Fruit fly (Drosophila melanogaster): Measurements from ENCODE around the gene EloA.

Gene EloA

dm6 chr3R:23226521-23227039 lies 24.8 kb upstream of the EloA start, which contains the start of gene cnc (continued):
- peak; percentile 41 for TF ChIP-seq repo (GFP tag; optimal IDR thresholded peaks at IDR 0.05)
- TF ChIP-seq salm (tag; optimal IDR thresholded peaks at IDR 0.05): peak; percentile 15
- no peak for TF ChIP-seq CG1603 (tag; optimal IDR thresholded peaks at IDR 0.05)
- TF ChIP-seq CG42726 (GFP tag; IDR thresholded peaks at IDR 0.05; ENCODE audit: partially characterized antibody): no peak
- peak; percentile 19; the same call in 1 of the 2 replicates for TF ChIP-seq hbn (GFP tag; IDR thresholded peaks at IDR 0.05; ENCODE audit: partially characterized antibody)
- TF ChIP-seq ci (GFP tag; IDR thresholded peaks at IDR 0.05): no peak; the same call in 1 of the 3 replicates
- TF ChIP-seq kay (GFP tag; optimal IDR thresholded peaks at IDR 0.05): no peak
- TF ChIP-seq gt (GFP tag; IDR thresholded peaks at IDR 0.05): no peak
- no peak for TF ChIP-seq HLH54F (GFP tag; optimal IDR thresholded peaks at IDR 0.05)
- no peak for TF ChIP-seq Bdp1 (GFP tag; optimal IDR thresholded peaks at IDR 0.05)
- no peak for TF ChIP-seq CkIIα-i1 (GFP tag; IDR thresholded peaks at IDR 0.05)
- TF ChIP-seq ken (GFP tag; IDR thresholded peaks at IDR 0.05): no peak
- no peak for TF ChIP-seq CG14860 (GFP tag; IDR thresholded peaks at IDR 0.05; ENCODE audit: partially characterized antibody)
- TF ChIP-seq CG4730 (GFP tag; IDR thresholded peaks at IDR 0.05): no peak
- no peak for TF ChIP-seq Oaz (GFP tag; IDR thresholded peaks at IDR 0.05)
- TF ChIP-seq CG11695 (GFP tag; IDR thresholded peaks at IDR 0.05): peak; percentile 57; the same call in 1 of the 3 replicates
- TF ChIP-seq gfzf (GFP tag; optimal IDR thresholded peaks at IDR 0.05): no peak
- TF ChIP-seq gro (GFP tag; optimal IDR thresholded peaks at IDR 0.05): peak; percentile 47
- TF ChIP-seq mirr (GFP tag; optimal IDR thresholded peaks at IDR 0.05): peak; percentile 69
- peak; percentile 55 for TF ChIP-seq CG13287 (GFP tag; IDR thresholded peaks at IDR 0.05; ENCODE audit: partially characterized antibody)
- TF ChIP-seq CG6254 (GFP tag; optimal IDR thresholded peaks at IDR 0.05): no peak
- TF ChIP-seq PHDP (tag; optimal IDR thresholded peaks at IDR 0.05): peak; percentile 34
- peak in 1 of 2 experiments; percentile 6 for TF ChIP-seq Hr51 (GFP tag; optimal IDR thresholded peaks at IDR 0.05)
- TF ChIP-seq Neu2 (GFP tag; optimal IDR thresholded peaks at IDR 0.05; ENCODE audit: borderline replicate concordance): no peak
- no peak for TF ChIP-seq Side (GFP tag; optimal IDR thresholded peaks at IDR 0.05)
- TF ChIP-seq CG14667 (GFP tag; IDR thresholded peaks at IDR 0.05): no peak
- TF ChIP-seq mam (GFP tag; optimal IDR thresholded peaks at IDR 0.05): no peak
- TF ChIP-seq sob (GFP tag; IDR thresholded peaks at IDR 0.05): peak; percentile 49; the same call in 1 of the 2 replicates
- no peak for TF ChIP-seq crc (GFP tag; optimal IDR thresholded peaks at IDR 0.05)
- peak; percentile 98 for TF ChIP-seq crol (GFP tag; IDR thresholded peaks at IDR 0.05)
- peak; percentile 63; the same call in 1 of the 2 replicates for TF ChIP-seq CG16779 (GFP tag; IDR thresholded peaks at IDR 0.05)
- no peak for TF ChIP-seq CG11093 (GFP tag; IDR thresholded peaks at IDR 0.05)
- no peak for TF ChIP-seq CG10209 (GFP tag; optimal IDR thresholded peaks at IDR 0.05)
- no peak for TF ChIP-seq CG8478 (optimal IDR thresholded peaks at IDR 0.05)
- peak; percentile 57 for TF ChIP-seq sqz (GFP tag; optimal IDR thresholded peaks at IDR 0.05)
- TF ChIP-seq CG18599 (GFP tag; optimal IDR thresholded peaks at IDR 0.05): peak; percentile 46
- peak; percentile 72 for TF ChIP-seq sd (tag; optimal IDR thresholded peaks at IDR 0.05)
- no peak for TF ChIP-seq CG1529 (GFP tag; optimal IDR thresholded peaks at IDR 0.05)
- peak; percentile 32 for TF ChIP-seq pfk (GFP tag; optimal IDR thresholded peaks at IDR 0.05)
- no peak; the same call in 1 of the 2 replicates for TF ChIP-seq Awh (GFP tag; IDR thresholded peaks at IDR 0.05)
- no peak for TF ChIP-seq sima (GFP tag; optimal IDR thresholded peaks at IDR 0.05)
- TF ChIP-seq Ets97D (GFP tag; optimal IDR thresholded peaks at IDR 0.05): no peak
- peak; percentile 97 for TF ChIP-seq Adf1 (GFP tag; IDR thresholded peaks at IDR 0.05)
- no peak for TF ChIP-seq CG14441 (GFP tag; IDR thresholded peaks at IDR 0.05)
- no peak for TF ChIP-seq CG9215 (GFP tag; IDR thresholded peaks at IDR 0.05)
- no peak for TF ChIP-seq CG18619 (GFP tag; optimal IDR thresholded peaks at IDR 0.05)
- 0 out of 2 replicates have a peak, but pooled peaks have one; percentile 34 for TF ChIP-seq CG1024 (GFP tag; IDR thresholded peaks at IDR 0.05)
- TF ChIP-seq z (GFP tag; IDR thresholded peaks at IDR 0.05): no peak
- no peak for TF ChIP-seq Aef1 (GFP tag; IDR thresholded peaks at IDR 0.05)
- peak; percentile 57 for TF ChIP-seq sens (GFP tag)
- no peak for TF ChIP-seq CG14965 (GFP tag; optimal IDR thresholded peaks at IDR 0.05; ENCODE audit: borderline replicate concordance)
